Worm (Caenorhabditis elegans) whole organism, young adult: ENCODE data around the gene sgnh-1.

Source experiments
- C17E4.6 ChIP-seq: fragments of 200-800 bp; sonication (Bioruptor generic); IDR thresholded peaks from 2 replicates; pipeline ENCODE4 v1.3.6; 2022; ENCODE audit warnings: missing genetic modification reagents, missing genetic modification characterization, missing compliant biosample characterization
- F23B12.7 ChIP-seq: sonication (generic microtip); optimal IDR thresholded peaks from 2 replicates; lab custom pipeline; 2017; ENCODE audit warnings: missing genetic modification characterization, mild to moderate bottlenecking, missing compliant biosample characterization, antibody characterized with exemption, moderate library complexity; ENCODE audit not compliant: insufficient read depth
- F39B2.1 ChIP-seq: fragments of 200-800 bp; sonication (Bioruptor generic); IDR thresholded peaks from 2 replicates; pipeline ENCODE4 v1.3.6; 2022; ENCODE audit warnings: missing genetic modification reagents, missing genetic modification characterization, missing compliant biosample characterization
- F57C9.4 ChIP-seq: sonication (generic microtip); optimal IDR thresholded peaks from 2 replicates; lab custom pipeline; 2017; ENCODE audit warnings: mild to moderate bottlenecking, missing genetic modification characterization, missing compliant biosample characterization
- K12H6.12 ChIP-seq: fragments of 200-800 bp; sonication (Bioruptor generic); optimal IDR thresholded peaks from 2 replicates; lab custom pipeline; 2018; ENCODE audit warnings: mild to moderate bottlenecking, missing genetic modification characterization, missing compliant biosample characterization
- Y67H2A.10 ChIP-seq: fragments of 200-800 bp; sonication (Bioruptor generic); conservative IDR thresholded peaks from 2 replicates; pipeline ENCODE4 v1.3.6; 2022; ENCODE audit warnings: missing genetic modification reagents, missing genetic modification characterization, missing compliant biosample characterization
- egrh-3 ChIP-seq: fragments of 200-800 bp; sonication (Bioruptor generic); IDR thresholded peaks from 2 replicates; pipeline ENCODE4 v1.3.6; 2022; ENCODE audit warnings: missing genetic modification reagents, missing genetic modification characterization, missing compliant biosample characterization
- ets-4 ChIP-seq: fragments of 200-800 bp; sonication (Bioruptor generic); optimal IDR thresholded peaks from 2 replicates; lab custom pipeline; 2018; ENCODE audit warnings: mild to moderate bottlenecking, missing genetic modification characterization, missing compliant biosample characterization
- lag-1 ChIP-seq: fragments of 200-800 bp; sonication (Bioruptor generic); IDR thresholded peaks from 2 replicates; pipeline ENCODE4 v1.3.6; 2022; ENCODE audit warnings: missing genetic modification reagents, missing genetic modification characterization, missing compliant biosample characterization
- lin-35 ChIP-seq, 3 experiments: fragments of 150-350 bp in 2 of 3; sonication (generic microtip) in 1 of 3; optimal IDR thresholded peaks; 2 replicates each; lab custom pipeline; 2014 to 2018; ENCODE audit warnings: missing biosample characterization in 3 of 3, missing genetic modification characterization in 3 of 3, missing genetic modification reagents in 3 of 3
- lsy-27 ChIP-seq: sonication (generic microtip); optimal IDR thresholded peaks from 2 replicates; lab custom pipeline; 2017; ENCODE audit warnings: missing genetic modification characterization, mild to moderate bottlenecking, missing compliant biosample characterization, antibody characterized with exemption, missing genotype, borderline replicate concordance; ENCODE audit not compliant: insufficient read depth
- rcor-1 ChIP-seq: fragments of 200-800 bp; sonication (Bioruptor generic); IDR thresholded peaks from 2 replicates; pipeline ENCODE4 v1.3.6; 2022; ENCODE audit warnings: missing genetic modification reagents, missing genetic modification characterization, missing compliant biosample characterization
- rec-8 ChIP-seq, 2 experiments: sonication (generic microtip); optimal IDR thresholded peaks; 2 replicates each; lab custom pipeline; 2016; ENCODE audit warnings: mild to moderate bottlenecking in 2 of 2, missing genetic modification characterization in 2 of 2, missing genetic modification reagents in 2 of 2, missing genotype in 2 of 2, missing biosample characterization in 1 of 2, missing compliant biosample characterization in 1 of 2, moderate library complexity in 1 of 2
- sptf-2 ChIP-seq: fragments of 200-800 bp; sonication (Bioruptor generic); optimal IDR thresholded peaks from 2 replicates; lab custom pipeline; 2018; ENCODE audit warnings: mild to moderate bottlenecking, missing genetic modification characterization, missing compliant biosample characterization

DNA sequence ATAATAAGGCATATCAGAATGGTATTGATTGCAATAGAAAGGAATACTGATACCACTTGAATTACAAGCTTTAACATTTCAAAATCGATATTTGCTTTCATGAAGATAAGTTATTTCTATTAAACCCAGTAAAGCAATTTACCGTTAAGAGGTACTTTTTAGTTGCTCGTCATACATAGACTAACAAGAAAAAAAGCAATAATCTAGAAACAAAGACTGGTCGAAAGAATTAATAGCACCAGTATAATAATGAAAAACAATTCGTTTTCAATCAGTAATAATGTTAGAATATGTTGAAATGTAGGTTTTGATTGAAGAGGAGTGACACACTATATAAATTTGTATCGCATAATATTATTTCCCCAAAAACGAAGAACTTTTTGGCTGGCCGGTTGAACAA is 19.2 kb upstream of the sgnh-1 start, which contains the start of gene str-175:
- TF ChIP-seq rcor-1 (no peak), F23B12.7 (tag; lab: Kevin White, UChicago) (no peak), F39B2.1 (GFP tag; lab: Robert Waterston, UW) (no peak), egrh-3 (no peak), ets-4 (GFP tag; lab: Kevin White, UChicago) (no peak), rec-8 (tag; optimal IDR thresholded peaks at IDR 0.05; lab: Kevin White, UChicago) (no peak), lsy-27 (no peak), lin-35 (GFP tag; optimal IDR thresholded peaks at IDR 0.05; lab: Kevin White, UChicago) (no peak), K12H6.12 (no peak), C17E4.6 (GFP tag; lab: Robert Waterston, UW) (no peak), F57C9.4 (tag; lab: Kevin White, UChicago) (no peak), Y67H2A.10 (no peak), lag-1 (GFP tag; lab: Robert Waterston, UW) (no peak), sptf-2 (GFP tag; lab: Kevin White, UChicago) (no peak)
